Worm (Caenorhabditis elegans): ENCODE data around the gene rnh-1.0.
A peak's percentile ranks its signal among the peaks of the same experiment; 100 is the strongest.

The rnh-1.0 gene

ce11 chrII:5020513-5021081, 25.5 kb downstream of the rnh-1.0 start (continued):
- TF ChIP-seq F26F4.8 (GFP tag; conservative IDR thresholded peaks at IDR 0.05) = no peak
- TF ChIP-seq dve-1 (tag; optimal IDR thresholded peaks at IDR 0.05; ENCODE audit: insufficient read depth) = peak; percentile 8
- no peak for TF ChIP-seq nhr-111 (GFP tag; optimal IDR thresholded peaks at IDR 0.05)
- no peak for TF ChIP-seq tra-1 (GFP tag; IDR thresholded peaks at IDR 0.05)
- TF ChIP-seq Y75B8A.6 (GFP tag; IDR thresholded peaks at IDR 0.05) = no peak
- TF ChIP-seq daf-12 (tag; optimal IDR thresholded peaks at IDR 0.05) = no peak
- TF ChIP-seq lin-1 (GFP tag; IDR thresholded peaks at IDR 0.05) = no peak
- no peak for TF ChIP-seq lin-39 (tag; optimal IDR thresholded peaks at IDR 0.05)
- no peak for TF ChIP-seq nhr-28 (tag; optimal IDR thresholded peaks at IDR 0.05)
- TF ChIP-seq zip-2 (tag; optimal IDR thresholded peaks at IDR 0.05) = no peak

- TF ChIP-seq nhr-25 (tag; optimal IDR thresholded peaks at IDR 0.05; ENCODE audit: borderline replicate concordance, insufficient read depth) (peak; percentile 41), lsy-2 (tag; optimal IDR thresholded peaks at IDR 0.05) (peak in 1 of 2 experiments; percentile 9), mxl-2 (GFP tag; conservative IDR thresholded peaks at IDR 0.05) (no peak)
These were observed 26.4 kb downstream of the rnh-1.0 start for ce11 chrII:5021518-5021917.

ce11 chrII:5022381-5022855, 27.3 kb downstream of the rnh-1.0 start, which contains the start of the genes nsy-1 and F59A6.13:
Gene nsy-1, plus strand, starts transcription at chrII:5022757.
Gene F59A6.13, plus strand, starts transcription at chrII:5022805.
- TF ChIP-seq daf-16 (GFP tag; optimal IDR thresholded peaks at IDR 0.05) (no peak), daf-16 (tag; optimal IDR thresholded peaks at IDR 0.05) (peak; percentile 72), rbr-2 (tag; optimal IDR thresholded peaks at IDR 0.05) (no peak), nhr-76 (tag; optimal IDR thresholded peaks at IDR 0.05) (no peak), dve-1 (tag; optimal IDR thresholded peaks at IDR 0.05; ENCODE audit: insufficient read depth) (peak; percentile 39), hlh-11 (tag; optimal IDR thresholded peaks at IDR 0.05) (peak; percentile 10), ceh-28 (tag; optimal IDR thresholded peaks at IDR 0.05) (no peak), hif-1 (tag; optimal IDR thresholded peaks at IDR 0.05) (no peak), zip-11 (GFP tag; IDR thresholded peaks at IDR 0.05) (no peak), unc-62 (GFP tag; optimal IDR thresholded peaks at IDR 0.05 in 1 of 2) (no peak), unc-62 (tag; optimal IDR thresholded peaks at IDR 0.05) (no peak), Y5F2A.4 (GFP tag; optimal IDR thresholded peaks at IDR 0.05) (no peak), nhr-237 (tag; optimal IDR thresholded peaks at IDR 0.05) (no peak), tag-97 (GFP tag; IDR thresholded peaks at IDR 0.05) (no peak), dmd-6 (GFP tag; IDR thresholded peaks at IDR 0.05) (peak; percentile 70), lin-39 (tag; optimal IDR thresholded peaks at IDR 0.05) (no peak), zag-1 (tag; optimal IDR thresholded peaks at IDR 0.05) (no peak), ceh-32 (tag; optimal IDR thresholded peaks at IDR 0.05; ENCODE audit: poor library complexity) (no peak), gei-8 (GFP tag; optimal IDR thresholded peaks at IDR 0.05) (no peak), ces-1 (GFP tag; optimal IDR thresholded peaks at IDR 0.05) (no peak), lin-29 (GFP tag; IDR thresholded peaks at IDR 0.05) (no peak), mep-1 (tag; optimal IDR thresholded peaks at IDR 0.05) (no peak), ztf-7 (tag; optimal IDR thresholded peaks at IDR 0.05) (no peak), daf-19 (GFP tag; conservative IDR thresholded peaks at IDR 0.05) (no peak), aha-1 (tag) (no peak), Y105C5A.15 (GFP tag; IDR thresholded peaks at IDR 0.05) (no peak), nhr-28 (tag; optimal IDR thresholded peaks at IDR 0.05) (peak; percentile 3), dpl-1 (GFP tag; optimal IDR thresholded peaks at IDR 0.05) (no peak), pqm-1 (tag; optimal IDR thresholded peaks at IDR 0.05) (peak; percentile 79), lin-38 (GFP tag; IDR thresholded peaks at IDR 0.05) (no peak), zfp-2 (tag; optimal IDR thresholded peaks at IDR 0.05) (no peak), unc-39 (tag; optimal IDR thresholded peaks at IDR 0.05) (no peak), F37D6.2 (tag; optimal IDR thresholded peaks at IDR 0.05) (no peak), Y48G9A.11 (GFP tag; IDR thresholded peaks at IDR 0.05) (no peak), php-3 (GFP tag; IDR thresholded peaks at IDR 0.05) (0 out of 2 replicates have a peak, but pooled peaks have one; percentile 15)
